Worm (Caenorhabditis elegans): ENCODE results near the gene unc-62.
"Not testable (repeated sequence)": the region's sequence is repeated elsewhere in the genome, so short reads cannot be mapped to it uniquely, and the experiment has no call there.

ce11 chrV:4553572-4553971, 56.3 kb downstream of the unc-62 start, which contains the start of gene Y61A9LA.12:
- TF ChIP-seq nhr-23 (tag; optimal IDR thresholded peaks at IDR 0.05); nhr-129 (tag; optimal IDR thresholded peaks at IDR 0.05); snpc-4 (tag; optimal IDR thresholded peaks at IDR 0.05); unc-39 (tag; optimal IDR thresholded peaks at IDR 0.05); peb-1 (tag; optimal IDR thresholded peaks at IDR 0.05); fos-1 (tag; optimal IDR thresholded peaks at IDR 0.05); lin-13 (GFP tag; optimal IDR thresholded peaks at IDR 0.05); nhr-11 (tag; optimal IDR thresholded peaks at IDR 0.05); lin-39 (tag; optimal IDR thresholded peaks at IDR 0.05); nhr-12 (tag; optimal IDR thresholded peaks at IDR 0.05): not testable (repeated sequence)

All from whole organism, L2 larva.